Fruit fly (Drosophila melanogaster): Measurements from ENCODE around the gene Cox11.

DNA sequence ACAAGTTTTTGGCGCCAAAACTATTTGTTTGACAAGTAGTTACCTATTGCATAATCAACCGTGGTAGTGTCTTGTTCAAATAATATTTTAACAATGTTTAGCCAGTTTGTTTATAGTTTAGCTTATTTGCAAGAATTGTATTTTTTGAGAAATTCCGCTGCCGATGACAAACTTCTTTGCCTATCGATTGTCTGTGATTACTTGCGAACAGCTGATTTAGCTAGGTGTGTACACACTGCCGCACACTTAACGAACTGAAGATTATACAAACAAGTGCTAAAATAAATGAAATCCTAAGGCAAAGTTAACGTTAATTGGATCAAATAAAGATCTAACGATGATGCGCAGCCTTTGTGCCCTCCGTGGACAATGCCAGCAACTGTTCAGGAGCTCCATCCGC lies at the start of gene Cox11:
- TF ChIP-seq CG17802 (tag; optimal IDR thresholded peaks at IDR 0.05) = no peak
- no peak for TF ChIP-seq Nf-YA (GFP tag; IDR thresholded peaks at IDR 0.05)
- TF ChIP-seq CG1602 (GFP tag; optimal IDR thresholded peaks at IDR 0.05) = no peak
- TF ChIP-seq lov (optimal IDR thresholded peaks at IDR 0.05) = no peak
- no peak for TF ChIP-seq lov (GFP tag; IDR thresholded peaks at IDR 0.05)
- TF ChIP-seq CG3995 (GFP tag; optimal IDR thresholded peaks at IDR 0.05) = no peak
- TF ChIP-seq mam (GFP tag; optimal IDR thresholded peaks at IDR 0.05) = no peak
- TF ChIP-seq btn (GFP tag; optimal IDR thresholded peaks at IDR 0.05) = no peak
- TF ChIP-seq gro (GFP tag; optimal IDR thresholded peaks at IDR 0.05) = no peak
- TF ChIP-seq D19A (tag; optimal IDR thresholded peaks at IDR 0.05) = no peak
- TF ChIP-seq CG1233 (GFP tag; optimal IDR thresholded peaks at IDR 0.05) = no peak
- TF ChIP-seq trh (GFP tag; optimal IDR thresholded peaks at IDR 0.05) = no peak
- no peak for TF ChIP-seq Gug (GFP tag; IDR thresholded peaks at IDR 0.05)

Data from whole organism, embryonic.